Worm (Caenorhabditis elegans) whole organism, young adult: ENCODE results near the gene pals-30.

ENCODE experiments used
- Y95B8A.8 ChIP-seq: fragments of 200-800 bp; sonication (Bioruptor generic); IDR thresholded peaks from 2 replicates; pipeline ENCODE4 v1.3.6; 2022; ENCODE audit warnings: missing genetic modification reagents, missing genetic modification characterization, missing compliant biosample characterization
- ama-1 ChIP-seq, 3 experiments: fragments of 150-350 bp in 1 of 3; sonication (generic microtip) in 2 of 3; optimal IDR thresholded peaks; 2 replicates each; lab custom pipeline; 2014 to 2018; ENCODE audit warnings: missing biosample characterization in 2 of 3, missing genetic modification characterization in 2 of 3, missing genetic modification reagents in 2 of 3
- ceh-91 ChIP-seq: fragments of 200-800 bp; sonication (Bioruptor generic); IDR thresholded peaks from 2 replicates; pipeline ENCODE4 v1.3.6; 2022; ENCODE audit warnings: missing genetic modification reagents, missing genetic modification characterization, missing compliant biosample characterization
- dpl-1 ChIP-seq: fragments of 150-350 bp; optimal IDR thresholded peaks from 2 replicates; lab custom pipeline; 2014; ENCODE audit warnings: missing biosample characterization, missing genetic modification reagents, missing genetic modification characterization
- ets-4 ChIP-seq: fragments of 200-800 bp; sonication (Bioruptor generic); optimal IDR thresholded peaks from 2 replicates; lab custom pipeline; 2018; ENCODE audit warnings: mild to moderate bottlenecking, missing genetic modification characterization, missing compliant biosample characterization
- him-1 ChIP-seq: sonication (generic microtip); optimal IDR thresholded peaks from 2 replicates; lab custom pipeline; 2016; ENCODE audit warnings: missing genotype, missing genetic modification reagents, missing genetic modification characterization, missing compliant biosample characterization
- lin-40 ChIP-seq: sonication (generic microtip); optimal IDR thresholded peaks from 2 replicates; lab custom pipeline; 2016; ENCODE audit warnings: missing genetic modification characterization, mild to moderate bottlenecking, missing compliant biosample characterization, missing genotype, missing genetic modification reagents
- madf-3 ChIP-seq: fragments of 200-800 bp; sonication (Bioruptor generic); IDR thresholded peaks from 2 replicates; pipeline ENCODE4 v1.3.6; 2022; ENCODE audit warnings: missing genetic modification reagents, missing genetic modification characterization, missing compliant biosample characterization
- madf-6 ChIP-seq: fragments of 200-800 bp; sonication (Bioruptor generic); IDR thresholded peaks from 2 replicates; pipeline ENCODE4 v1.3.6; 2022; ENCODE audit warnings: missing genetic modification reagents, missing genetic modification characterization, missing compliant biosample characterization
- mes-4 ChIP-seq: sonication (generic microtip); optimal IDR thresholded peaks from 2 replicates; lab custom pipeline; 2016; ENCODE audit warnings: missing genotype, missing genetic modification characterization, missing compliant biosample characterization
- nhr-179 ChIP-seq: sonication (generic microtip); optimal IDR thresholded peaks from 2 replicates; lab custom pipeline; 2016; ENCODE audit warnings: mild to moderate bottlenecking, missing genetic modification characterization, missing compliant biosample characterization
- xnd-1 ChIP-seq: sonication (generic microtip); optimal IDR thresholded peaks from 2 replicates; lab custom pipeline; 2016; ENCODE audit warnings: missing genotype, missing genetic modification reagents, missing genetic modification characterization, missing compliant biosample characterization
- ztf-6 ChIP-seq: fragments of 200-800 bp; sonication (Bioruptor generic); IDR thresholded peaks from 2 replicates; pipeline ENCODE4 v1.3.6; 2022; ENCODE audit warnings: missing genetic modification reagents, missing genetic modification characterization, missing compliant biosample characterization

DNA sequence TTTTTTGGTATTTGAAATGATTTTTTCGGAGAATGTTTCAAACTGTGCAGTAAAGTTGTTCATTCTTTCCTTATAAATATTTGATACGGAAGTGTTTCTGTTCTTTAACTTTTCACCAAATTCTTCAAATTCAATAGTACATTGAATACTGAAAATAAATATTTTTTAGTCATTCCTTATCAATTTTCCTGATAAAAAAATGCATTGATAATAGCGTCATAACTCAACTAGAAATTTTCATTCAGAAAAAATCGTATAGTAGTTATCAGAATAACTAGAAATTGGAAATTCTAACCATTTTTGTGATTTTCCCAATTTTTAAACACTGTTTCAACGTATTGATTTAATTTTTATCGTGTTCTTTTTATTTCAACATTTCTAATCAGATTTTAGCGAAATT is 7.5 kb upstream of the pals-30 start:
- no peak for TF ChIP-seq ceh-91 (GFP tag; lab: Robert Waterston, UW)
- TF ChIP-seq madf-3 (GFP tag; lab: Robert Waterston, UW), result no peak
- no peak for TF ChIP-seq him-1
- TF ChIP-seq dpl-1 (GFP tag; lab: Kevin White, UChicago), result no peak
- no peak for TF ChIP-seq ets-4 (GFP tag; lab: Kevin White, UChicago)
- no peak for TF ChIP-seq ztf-6 (GFP tag; lab: Robert Waterston, UW)
- TF ChIP-seq lin-40, result no peak
- no peak for TF ChIP-seq mes-4 (tag; lab: Kevin White, UChicago)
- TF ChIP-seq madf-6 (GFP tag; lab: Robert Waterston, UW), result no peak
- TF ChIP-seq nhr-179 (tag; lab: Kevin White, UChicago), result no peak
- TF ChIP-seq xnd-1 (tag; lab: Kevin White, UChicago), result no peak
- TF ChIP-seq ama-1 (optimal IDR thresholded peaks at IDR 0.05; lab: Kevin White, UChicago), result no peak
- TF ChIP-seq ama-1 (GFP tag; optimal IDR thresholded peaks at IDR 0.05; lab: Kevin White, UChicago), result no peak
- TF ChIP-seq Y95B8A.8, result no peak
